Worm (Caenorhabditis elegans) whole organism, L1 larva: Measurements from ENCODE around the gene glt-1.

Experiments used
- elt-3 ChIP-seq, 6 experiments: fragments of 150-350 bp in 1 of 6; sonication (generic microtip); optimal IDR thresholded peaks; 2 replicates each; lab custom pipeline; 2017 to 2018; ENCODE audit warnings: missing biosample characterization in 6 of 6, missing genetic modification characterization in 6 of 6, inconsistent platforms in 1 of 6
- lsy-2 ChIP-seq, 2 experiments: fragments of 150-350 bp; optimal IDR thresholded peaks; 2 replicates each; lab custom pipeline; 2014; ENCODE audit warnings: missing biosample characterization in 2 of 2, missing genetic modification characterization in 2 of 2
- nhr-12 ChIP-seq: sonication (generic microtip); optimal IDR thresholded peaks from 2 replicates; lab custom pipeline; 2017; ENCODE audit warnings: missing biosample characterization, missing genetic modification characterization
- nhr-20 ChIP-seq: sonication (generic microtip); optimal IDR thresholded peaks from 2 replicates; lab custom pipeline; 2016; ENCODE audit warnings: mild to moderate bottlenecking, missing genetic modification characterization, missing compliant biosample characterization
- nhr-237 ChIP-seq: fragments of 150-350 bp; optimal IDR thresholded peaks from 2 replicates; lab custom pipeline; 2014; ENCODE audit warnings: missing biosample characterization, missing genetic modification characterization
- unc-30 ChIP-seq: sonication (generic microtip); optimal IDR thresholded peaks from 2 replicates; lab custom pipeline; 2017; ENCODE audit warnings: missing biosample characterization, missing genetic modification characterization

ce11 chrX:3518494-3518893 is 22.7 kb downstream of the glt-1 start, which contains the start of gene npr-16:
- TF ChIP-seq nhr-237 (tag; lab: Kevin White, UChicago) (no peak), elt-3 (tag; optimal IDR thresholded peaks at IDR 0.05; lab: Kevin White, UChicago) (no peak), lsy-2 (tag; optimal IDR thresholded peaks at IDR 0.05; lab: Kevin White, UChicago) (no peak), nhr-20 (tag; lab: Kevin White, UChicago) (no peak), unc-30 (tag; lab: Kevin White, UChicago) (no peak), nhr-12 (tag; lab: Kevin White, UChicago) (no peak)
